Worm (Caenorhabditis elegans): ENCODE data around the gene F49C5.12.

ce11 chrII:12574668-12575067, 14.6 kb upstream of the F49C5.12 start, which contains the start of gene Y38E10A.3:
- no peak for TF ChIP-seq B0310.2 (tag; optimal IDR thresholded peaks at IDR 0.05)
- no peak for TF ChIP-seq ama-1 (optimal IDR thresholded peaks at IDR 0.05)
- no peak for TF ChIP-seq scrt-1 (GFP tag; IDR thresholded peaks at IDR 0.05)
- no peak for TF ChIP-seq hmg-4 (GFP tag; optimal IDR thresholded peaks at IDR 0.05)
- TF ChIP-seq flt-1 (GFP tag; IDR thresholded peaks at IDR 0.05), result no peak
- TF ChIP-seq ets-7 (tag; optimal IDR thresholded peaks at IDR 0.05), result no peak
- no peak for TF ChIP-seq tra-4 (tag; optimal IDR thresholded peaks at IDR 0.05)
- no peak for TF ChIP-seq tbx-37 (GFP tag; conservative IDR thresholded peaks at IDR 0.05)
- TF ChIP-seq ceh-13 (GFP tag; optimal IDR thresholded peaks at IDR 0.05), result no peak

Data from whole organism, early embryonic.